Fruit fly (Drosophila melanogaster): ENCODE data around the gene wit.

DNA sequence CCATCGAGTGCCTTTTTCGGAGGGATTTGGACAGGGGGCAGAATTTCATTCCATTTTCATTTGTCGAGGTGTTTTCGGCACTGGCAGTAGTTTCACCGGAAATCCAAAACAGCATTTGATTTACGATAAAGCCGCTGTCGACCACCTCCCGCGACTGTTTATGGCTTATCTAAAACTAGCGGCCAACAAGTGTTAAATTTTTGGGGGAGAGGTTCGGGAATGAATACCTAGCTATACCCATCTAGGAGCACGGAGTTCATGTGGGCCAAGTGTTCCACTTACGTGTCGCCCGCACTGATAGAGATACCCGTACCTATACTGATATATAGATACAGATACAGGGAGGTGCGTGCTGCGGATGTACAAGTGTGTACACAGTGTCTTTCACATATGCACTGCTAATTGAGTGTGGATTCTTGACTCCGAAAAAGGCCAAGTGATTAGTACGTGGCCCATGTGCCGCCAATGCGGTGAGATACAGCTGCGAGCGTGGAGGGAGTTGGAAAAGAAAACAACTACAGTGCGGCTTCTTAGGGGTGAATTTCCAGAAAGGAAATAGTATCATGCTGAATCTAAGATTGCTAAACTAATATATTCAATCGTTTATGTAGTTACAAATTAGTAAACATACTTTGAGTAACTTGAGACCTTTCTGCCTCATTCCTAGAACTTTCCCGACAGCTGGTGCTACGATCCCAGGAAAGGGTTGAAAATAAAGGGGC lies 48.3 kb upstream of the wit start:
- TF ChIP-seq CG15710 (tag; optimal IDR thresholded peaks at IDR 0.05) (no peak), CG9948 (tag; optimal IDR thresholded peaks at IDR 0.05) (no peak), CG13204 (GFP tag; optimal IDR thresholded peaks at IDR 0.05) (no peak), Snoo (tag; optimal IDR thresholded peaks at IDR 0.05) (no peak), CG34367 (tag; optimal IDR thresholded peaks at IDR 0.05) (no peak), Ets98B (GFP tag; IDR thresholded peaks at IDR 0.05) (no peak), rn (GFP tag; IDR thresholded peaks at IDR 0.05) (no peak), Pif1B (GFP tag; optimal IDR thresholded peaks at IDR 0.05) (no peak), CG8301 (tag; optimal IDR thresholded peaks at IDR 0.05) (no peak)

Data from whole organism, pupa.